Fruit fly (Drosophila melanogaster) whole organism, larva: ENCODE measurements around the gene CG31268.

Experiments
- noc ChIP-seq: fragments of 200-800 bp; sonication (Bioruptor generic); optimal IDR thresholded peaks from 3 replicates; lab custom pipeline; 2019; ENCODE audit warnings: missing biosample characterization, mild to moderate bottlenecking, missing genetic modification characterization, moderate library complexity

The CG31268 gene

DNA sequence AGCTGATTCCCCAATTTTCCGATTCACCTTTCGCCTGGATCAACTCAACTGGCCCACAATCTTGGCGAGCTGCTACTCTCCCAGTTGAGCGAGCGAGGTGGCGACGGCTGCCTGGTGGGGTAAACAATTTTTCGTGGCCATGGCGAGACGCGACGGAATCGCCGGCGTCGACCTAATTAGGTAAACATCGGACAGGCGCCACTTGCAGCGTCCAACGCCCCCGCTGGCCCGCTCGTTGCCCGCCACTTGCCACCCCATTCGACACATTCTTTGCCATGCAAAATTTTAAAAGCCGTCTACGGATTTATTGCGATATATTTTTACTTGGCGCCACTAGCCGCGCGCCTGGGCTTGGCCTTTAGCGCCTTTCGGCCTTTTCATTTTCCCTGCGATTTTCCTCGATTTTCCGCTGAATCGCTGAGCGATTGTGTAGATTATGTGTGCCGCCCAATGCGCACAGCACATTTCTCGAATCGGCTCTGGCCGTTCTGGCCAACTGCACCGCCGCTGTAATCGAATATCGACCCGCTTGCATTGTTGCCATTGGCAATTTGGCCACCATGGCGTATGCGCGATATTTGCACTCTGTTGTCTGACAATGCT lies 35.3 kb downstream of the CG31268 start:
- TF ChIP-seq noc: no peak

DNA sequence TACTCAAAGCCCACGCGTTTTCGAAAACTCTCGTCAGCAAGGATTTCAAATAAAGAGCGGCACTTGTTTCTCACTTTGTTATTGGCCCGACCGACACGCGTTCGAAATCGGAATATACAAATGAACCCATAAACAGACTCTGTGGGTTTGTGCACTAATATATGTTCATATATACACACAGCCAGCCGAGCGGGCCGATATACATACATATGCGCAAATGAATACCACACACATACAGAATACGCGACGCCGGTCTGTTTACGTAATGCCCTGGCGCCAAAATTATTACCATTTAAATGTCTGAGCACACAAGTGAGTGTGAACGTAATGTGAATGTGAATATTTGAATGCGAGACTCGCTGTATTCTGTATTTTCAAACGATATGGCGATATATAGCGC lies 36.1 kb downstream of the CG31268 start:
- no peak for TF ChIP-seq noc

DNA sequence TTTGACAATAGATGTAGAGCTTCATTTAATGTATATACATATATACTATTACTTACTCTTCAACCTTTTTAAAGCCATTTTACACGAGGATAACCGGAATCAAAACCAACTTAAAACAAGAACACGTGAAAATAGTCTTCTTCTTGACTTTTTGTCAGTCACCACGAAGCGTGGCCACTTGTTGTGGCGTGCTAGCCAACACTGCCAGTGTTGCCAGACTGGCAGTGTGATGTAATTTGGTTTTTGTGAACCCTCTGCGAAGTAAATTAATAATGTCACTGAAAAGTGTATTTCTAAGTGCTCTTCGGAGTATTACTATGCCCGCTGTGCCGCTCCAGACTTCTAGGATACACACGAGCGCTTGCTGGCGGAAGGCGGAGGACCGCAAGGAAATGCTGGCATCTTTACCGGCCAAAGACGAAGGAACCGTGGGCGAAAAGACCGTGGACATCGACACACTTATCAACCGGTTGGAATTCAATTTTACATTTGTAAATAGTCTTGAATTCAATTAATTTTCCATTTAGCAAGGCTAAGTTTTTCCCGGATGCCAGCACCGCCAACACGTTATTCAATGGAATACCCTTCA lies 41.0 kb downstream of the CG31268 start, which contains the start of the genes Ns1 and mRpS11:
Gene Ns1 (minus strand): TSS at position 150 of the 589 bp plus-strand sequence.
Gene mRpS11 (plus strand): TSS at position 207 of the 589 bp plus-strand sequence.
- TF ChIP-seq noc: peak; percentile 22

DNA sequence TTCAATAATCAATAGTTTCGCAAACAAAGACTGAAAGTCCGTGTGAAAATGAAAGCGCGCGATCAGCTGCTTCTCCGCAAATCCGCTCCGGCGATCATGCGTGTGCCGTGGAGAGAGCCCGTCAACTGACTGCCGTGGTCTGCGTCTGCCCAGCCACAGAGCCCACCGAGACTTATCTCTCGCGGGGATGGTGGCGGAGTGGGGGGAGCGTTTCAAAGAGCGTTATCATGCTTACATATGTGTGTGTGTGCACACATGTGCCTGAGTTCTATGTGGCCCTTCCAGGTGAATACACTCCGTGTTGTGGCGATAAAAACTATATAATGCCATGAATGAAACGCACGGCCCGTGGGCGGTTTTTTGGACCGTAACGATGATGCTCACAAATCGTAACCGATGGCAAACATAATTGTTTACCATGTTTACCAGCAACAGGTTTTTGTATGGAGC lies 46.4 kb downstream of the CG31268 start:
- no peak for TF ChIP-seq noc

DNA sequence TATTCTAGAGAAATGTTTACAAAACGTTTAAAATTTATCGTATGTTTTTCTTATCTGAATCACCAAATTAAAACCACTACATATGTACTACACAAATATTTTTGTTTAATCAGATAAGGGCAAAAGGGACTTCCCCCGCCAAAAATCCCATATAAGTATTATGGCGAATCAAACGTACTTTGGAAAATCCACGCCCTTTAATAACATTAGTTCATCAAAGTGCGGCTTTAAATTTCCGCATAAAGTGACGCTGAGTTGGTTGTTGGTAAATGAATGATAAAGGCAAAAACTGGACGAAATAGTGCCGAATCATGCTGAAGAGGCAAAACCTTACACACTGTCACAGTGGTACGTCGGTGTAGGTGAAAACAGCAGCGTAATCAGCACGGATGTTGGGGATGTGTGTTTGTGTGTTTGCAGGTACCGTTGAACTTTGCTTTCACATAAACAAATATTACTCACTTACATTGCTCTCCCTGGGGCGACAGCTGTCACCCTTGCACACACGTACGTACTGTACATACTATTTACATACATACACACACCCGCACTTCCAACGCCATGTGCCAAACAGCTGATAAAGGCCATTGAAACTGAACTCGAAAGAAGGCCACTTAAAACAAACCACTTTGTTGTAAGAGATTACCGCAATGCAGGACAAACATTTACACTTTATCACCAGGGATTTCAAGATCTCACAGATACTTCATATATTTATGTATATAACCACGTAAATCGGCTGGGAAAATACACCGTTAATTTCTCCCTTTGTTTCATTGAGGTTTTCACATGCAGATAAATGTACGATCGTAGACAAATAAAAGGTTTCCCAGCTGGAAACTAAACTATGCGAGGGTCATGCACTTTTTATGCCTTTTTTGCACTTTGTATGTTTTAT lies 47.6 kb downstream of the CG31268 start:
- TF ChIP-seq noc: no peak

DNA sequence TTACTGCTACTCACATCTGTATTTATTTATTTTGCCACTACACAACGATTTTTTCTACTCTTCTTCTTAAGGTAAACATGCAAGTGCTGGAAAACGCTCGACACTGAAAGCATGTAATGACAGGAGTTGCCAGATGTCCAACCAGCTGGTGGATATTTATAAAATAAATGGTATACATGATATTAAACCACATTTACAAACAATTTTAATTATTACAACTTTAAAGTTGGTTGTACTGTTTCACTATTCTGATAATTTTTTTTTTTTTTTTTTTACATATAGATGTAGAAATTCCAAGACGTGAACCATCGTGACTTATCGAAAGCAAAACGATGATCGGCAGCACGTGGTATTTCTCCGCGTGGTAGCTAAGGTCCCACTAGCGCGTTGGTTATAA lies 48.3 kb downstream of the CG31268 start, which contains the start of the genes Keap1 and kuk:
Gene Keap1 (minus strand): TSS at position 87 of the 397 bp plus-strand sequence.
Gene kuk (plus strand): TSS at position 386 of the 397 bp plus-strand sequence.
- peak; percentile 38 for TF ChIP-seq noc

DNA sequence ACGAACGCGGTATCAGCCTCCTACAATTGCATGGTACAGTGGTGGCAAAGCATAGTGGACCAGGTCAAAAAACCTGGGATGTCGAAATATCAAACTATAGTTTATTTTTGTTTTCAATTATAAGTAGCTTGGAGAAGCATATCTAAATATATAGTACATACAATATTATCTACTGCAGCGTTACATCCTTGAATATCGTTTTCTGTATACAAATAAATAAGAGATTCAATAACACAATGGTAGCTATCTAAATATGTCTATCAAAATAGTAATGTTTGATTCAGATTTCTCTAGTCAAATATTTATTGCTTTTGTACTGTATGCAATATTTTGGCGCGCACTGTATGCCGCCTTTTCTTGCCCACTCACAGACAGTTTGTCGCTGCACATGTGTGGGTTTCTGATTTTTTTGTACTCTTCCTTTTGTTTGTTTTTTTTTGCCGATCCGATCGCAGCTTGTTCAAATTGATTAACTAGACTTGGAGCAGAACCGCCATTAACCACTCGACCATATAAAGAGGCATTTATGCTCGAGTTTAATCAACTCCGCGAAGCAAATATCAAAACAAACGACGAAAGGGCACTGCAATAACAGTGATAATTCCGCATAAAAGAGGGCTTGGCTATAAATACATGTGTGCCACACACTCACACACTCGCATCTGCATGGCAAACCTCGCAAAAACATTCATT lies 49.2 kb downstream of the CG31268 start:
- TF ChIP-seq noc: no peak

DNA sequence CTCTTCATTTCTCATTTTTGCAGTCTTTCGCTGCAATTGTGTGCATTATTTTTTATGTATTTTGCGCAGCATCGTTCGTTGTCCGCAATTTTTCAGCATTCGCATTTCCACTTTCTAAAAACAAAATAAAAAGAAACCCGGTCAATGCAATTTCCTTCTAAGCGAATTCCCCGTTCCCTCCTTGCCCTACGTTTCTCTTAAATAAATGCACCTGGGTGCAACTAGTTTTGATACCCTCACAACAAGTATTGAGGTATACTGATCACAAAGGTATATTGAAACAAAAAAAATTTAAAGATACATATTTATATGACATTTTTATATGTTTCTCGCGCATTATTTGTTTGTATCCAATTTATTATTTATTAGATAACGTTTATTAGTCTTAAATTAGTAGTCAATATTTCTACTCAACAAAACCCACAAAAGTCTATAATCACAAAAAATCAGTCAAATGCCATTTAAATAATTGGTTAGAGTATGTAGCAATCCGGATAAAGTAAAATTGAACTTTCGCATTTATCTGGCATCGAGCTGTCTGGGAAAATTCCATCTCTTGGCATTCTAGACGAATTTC lies 49.8 kb downstream of the CG31268 start:
- no peak for TF ChIP-seq noc

DNA sequence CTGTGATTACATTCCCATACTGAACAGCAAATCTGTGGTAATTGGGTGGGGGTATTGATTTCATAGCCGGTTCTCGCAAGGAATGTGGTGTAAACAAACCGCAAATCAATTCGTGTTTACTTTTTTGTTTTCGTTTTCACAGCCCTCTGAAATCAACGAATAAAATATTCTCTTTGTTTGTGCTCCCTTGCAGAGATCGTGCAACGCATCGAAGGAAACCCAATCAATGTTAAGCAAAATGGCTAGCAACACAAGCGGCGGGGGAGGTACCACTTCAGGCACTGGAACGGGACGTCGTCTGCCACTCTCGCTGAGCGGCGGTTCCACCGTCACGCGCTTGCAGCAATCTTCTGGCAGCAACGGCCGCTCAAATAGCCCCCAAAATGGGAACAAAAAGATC lies 50.9 kb downstream of the CG31268 start:
- no peak for TF ChIP-seq noc
